Worm (Caenorhabditis elegans): ENCODE measurements around the gene lys-2.

lys-2 gene

DNA sequence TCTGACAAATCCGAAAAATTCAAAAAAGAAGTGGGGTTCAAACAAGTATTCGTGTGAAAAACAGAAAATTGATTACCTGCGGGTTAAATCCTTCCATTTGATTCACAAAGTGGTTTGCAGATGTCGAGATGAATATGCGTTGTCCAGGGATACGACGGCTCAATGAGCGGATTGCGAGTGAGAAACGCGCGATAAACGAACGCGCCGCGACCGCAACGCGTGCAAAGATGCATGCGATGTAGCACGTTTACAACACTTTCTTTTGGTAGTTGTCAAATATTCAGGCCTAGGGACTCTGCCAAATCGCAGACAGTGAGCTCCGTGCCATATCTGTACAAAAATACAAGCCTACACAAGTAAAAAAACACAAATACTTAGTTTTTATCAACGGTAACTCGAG, 42.6 kb downstream of the lys-2 start, which contains the start of gene fubl-1 (continued):
- no peak for TF ChIP-seq somi-1 (GFP tag; optimal IDR thresholded peaks at IDR 0.05)
- no peak for TF ChIP-seq fkh-3 (tag; optimal IDR thresholded peaks at IDR 0.05)
- TF ChIP-seq ztf-28 (GFP tag; IDR thresholded peaks at IDR 0.05): 0 out of 2 replicates have a peak, but pooled peaks have one; percentile 48
- TF ChIP-seq attf-3 (GFP tag; conservative IDR thresholded peaks at IDR 0.05): no peak
- no peak for TF ChIP-seq nhr-27 (tag; optimal IDR thresholded peaks at IDR 0.05)
- no peak for TF ChIP-seq nhr-120 (GFP tag; IDR thresholded peaks at IDR 0.05)
- TF ChIP-seq C17E4.6 (GFP tag; IDR thresholded peaks at IDR 0.05): no peak
- no peak for TF ChIP-seq hlh-26 (GFP tag; conservative IDR thresholded peaks at IDR 0.05)
- no peak for TF ChIP-seq K12H6.12 (tag; optimal IDR thresholded peaks at IDR 0.05)
- no peak for TF ChIP-seq Y56A3A.18 (GFP tag; IDR thresholded peaks at IDR 0.05)
- TF ChIP-seq B0336.3 (GFP tag; IDR thresholded peaks at IDR 0.05): no peak
- TF ChIP-seq ceh-58 (GFP tag; IDR thresholded peaks at IDR 0.05): no peak
- no peak for TF ChIP-seq let-607 (tag; optimal IDR thresholded peaks at IDR 0.05)
- no peak for TF ChIP-seq snpc-1.1 (tag; optimal IDR thresholded peaks at IDR 0.05; ENCODE audit: insufficient read depth)
- TF ChIP-seq rcor-1 (GFP tag; IDR thresholded peaks at IDR 0.05): no peak
- TF ChIP-seq snpc-1.3 (tag; optimal IDR thresholded peaks at IDR 0.05; ENCODE audit: insufficient read depth): no peak
- no peak for TF ChIP-seq T26A5.8 (tag; optimal IDR thresholded peaks at IDR 0.05)
- TF ChIP-seq T07F8.4 (tag; optimal IDR thresholded peaks at IDR 0.05): no peak
- no peak for TF ChIP-seq dpl-1 (GFP tag; optimal IDR thresholded peaks at IDR 0.05)
- TF ChIP-seq Y79H2A.3 (GFP tag; conservative IDR thresholded peaks at IDR 0.05): no peak
- no peak for TF ChIP-seq B0035.1 (tag; optimal IDR thresholded peaks at IDR 0.05)
- TF ChIP-seq lin-26 (GFP tag; IDR thresholded peaks at IDR 0.05): 0 out of 2 replicates have a peak, but pooled peaks have one; percentile 7
- no peak; the same call in 1 of the 2 replicates for TF ChIP-seq F33H1.4 (GFP tag; IDR thresholded peaks at IDR 0.05)
- TF ChIP-seq nhr-179 (tag; optimal IDR thresholded peaks at IDR 0.05): no peak
- no peak for TF ChIP-seq akir-1 (GFP tag; optimal IDR thresholded peaks at IDR 0.05)
- TF ChIP-seq ekl-4 (GFP tag; IDR thresholded peaks at IDR 0.05): no peak
- TF ChIP-seq madf-6 (GFP tag; IDR thresholded peaks at IDR 0.05): peak; percentile 64; the same call in 1 of the 2 replicates
- no peak for TF ChIP-seq F57A8.1 (GFP tag; optimal IDR thresholded peaks at IDR 0.05)
- peak; percentile 76 for TF ChIP-seq lsl-1 (GFP tag; optimal IDR thresholded peaks at IDR 0.05)
- TF ChIP-seq F49E8.2 (tag; optimal IDR thresholded peaks at IDR 0.05; ENCODE audit: insufficient read depth): no peak
- TF ChIP-seq nfya-1 (tag; optimal IDR thresholded peaks at IDR 0.05; ENCODE audit: borderline replicate concordance, insufficient read depth): no peak
- TF ChIP-seq snpc-4 (GFP tag; optimal IDR thresholded peaks at IDR 0.05): no peak
- no peak for TF ChIP-seq snpc-4 (tag; optimal IDR thresholded peaks at IDR 0.05)
- TF ChIP-seq F55B11.4 (tag; optimal IDR thresholded peaks at IDR 0.05; ENCODE audit: borderline replicate concordance, insufficient read depth): no peak
- TF ChIP-seq hmg-1.2 (GFP tag; IDR thresholded peaks at IDR 0.05): peak; percentile 29; the same call in 1 of the 2 replicates
- no peak for TF ChIP-seq attf-5 (GFP tag; optimal IDR thresholded peaks at IDR 0.05)
- TF ChIP-seq ets-4 (GFP tag; optimal IDR thresholded peaks at IDR 0.05): no peak
- peak; percentile 14 for TF ChIP-seq efl-1 (GFP tag; optimal IDR thresholded peaks at IDR 0.05)
- TF ChIP-seq atf-7 (tag; optimal IDR thresholded peaks at IDR 0.05): no peak
- TF ChIP-seq ztf-6 (GFP tag; IDR thresholded peaks at IDR 0.05): no peak
- peak; percentile 61 for TF ChIP-seq mcd-1 (GFP tag; IDR thresholded peaks at IDR 0.05)
- no peak for TF ChIP-seq hsf-1 (GFP tag; IDR thresholded peaks at IDR 0.05)
- no peak; the same call in 1 of the 2 replicates for TF ChIP-seq Y67H2A.10 (GFP tag; conservative IDR thresholded peaks at IDR 0.05)
- no peak for TF ChIP-seq ceh-79 (tag; optimal IDR thresholded peaks at IDR 0.05)
- TF ChIP-seq ceh-40 (GFP tag; IDR thresholded peaks at IDR 0.05): no peak
- no peak for TF ChIP-seq lir-1 (GFP tag; conservative IDR thresholded peaks at IDR 0.05)
- no peak for TF ChIP-seq pbrm-1 (GFP tag; IDR thresholded peaks at IDR 0.05)
- TF ChIP-seq ztf-25 (GFP tag; IDR thresholded peaks at IDR 0.05): no peak

Data from whole organism, young adult.